Worm (Caenorhabditis elegans): Measurements from ENCODE around the gene F09C8.2.

DNA sequence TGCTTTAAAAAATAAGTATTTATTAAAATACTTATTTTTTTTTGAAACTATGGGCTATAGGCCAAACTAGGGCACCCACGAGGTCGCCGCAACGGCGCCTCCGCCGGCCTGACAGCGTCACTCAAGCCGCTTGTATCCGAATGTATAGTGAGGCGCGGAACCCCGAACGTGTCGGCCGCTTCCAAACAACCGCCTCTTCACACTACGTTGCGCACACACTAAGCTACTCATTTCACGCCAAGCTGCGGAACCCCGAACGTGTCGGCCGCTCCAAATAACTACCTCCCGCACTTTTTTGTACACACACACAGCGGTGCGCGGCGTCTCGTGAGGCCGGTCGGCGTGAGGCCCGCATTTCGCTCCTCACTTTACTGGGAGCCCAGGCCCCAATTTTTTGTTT lies 33.9 kb downstream of the F09C8.2 start:
- no peak for TF ChIP-seq zag-1 (tag; optimal IDR thresholded peaks at IDR 0.05)
- TF ChIP-seq fos-1 (tag; optimal IDR thresholded peaks at IDR 0.05): no peak
- TF ChIP-seq fkh-10 (GFP tag; optimal IDR thresholded peaks at IDR 0.05): no peak
- no peak for TF ChIP-seq nhr-237 (tag; optimal IDR thresholded peaks at IDR 0.05)
- no peak for TF ChIP-seq nhr-25 (tag; optimal IDR thresholded peaks at IDR 0.05)
- no peak for TF ChIP-seq nhr-12 (tag; optimal IDR thresholded peaks at IDR 0.05)
- TF ChIP-seq lin-39 (tag; optimal IDR thresholded peaks at IDR 0.05): no peak
- TF ChIP-seq mdl-1 (tag; optimal IDR thresholded peaks at IDR 0.05): no peak
